Fruit fly (Drosophila melanogaster) whole organism: Measurements from ENCODE around the gene boss.

Experiments used
- EcR ChIP-seq, 2 experiments: fragments of >200 bp; optimal IDR thresholded peaks; 2 replicates each; lab custom pipeline; 2017; ENCODE audit warnings: missing biosample characterization in 2 of 2, missing genetic modification characterization in 2 of 2, missing genetic modification reagents in 2 of 2
- pan ChIP-seq: fragments of >200 bp; optimal IDR thresholded peaks from 2 replicates; lab custom pipeline; 2017
- psq ChIP-seq: fragments of >200 bp; optimal IDR thresholded peaks from 2 replicates; lab custom pipeline; 2017
- usp ChIP-seq: fragments of >200 bp; optimal IDR thresholded peaks from 2 replicates; lab custom pipeline; 2017; ENCODE audit warnings: missing biosample characterization, missing genetic modification characterization, mixed read lengths

DNA sequence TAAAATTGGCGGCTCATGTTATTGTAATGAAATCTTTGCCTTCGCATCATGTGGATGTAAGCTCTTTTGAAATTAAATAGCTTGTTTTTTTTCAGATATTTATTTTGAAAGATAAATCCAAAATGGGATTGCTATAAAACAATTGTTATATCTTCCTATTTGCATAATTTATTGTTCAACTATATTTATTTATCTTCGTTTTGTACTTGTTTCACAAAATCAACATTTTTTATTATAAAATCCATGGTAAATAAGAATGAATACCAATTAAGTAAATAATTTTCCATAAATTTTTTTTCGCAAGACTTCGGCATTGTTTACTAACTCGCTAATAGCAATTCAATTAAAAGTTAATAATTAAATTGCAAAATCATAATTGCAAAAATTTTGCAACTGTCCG lies 39.3 kb upstream of the boss start, which contains the start of gene CG14546:
- no peak for TF ChIP-seq psq (lab: Kevin White, UChicago)
- no peak for TF ChIP-seq usp (GFP tag; lab: Kevin White, UChicago)
- no peak for TF ChIP-seq pan (lab: Kevin White, UChicago)
- TF ChIP-seq EcR (GFP tag; optimal IDR thresholded peaks at IDR 0.05; lab: Kevin White, UChicago), result no peak
